Worm (Caenorhabditis elegans): Measurements from ENCODE around the gene F56F11.4.

DNA sequence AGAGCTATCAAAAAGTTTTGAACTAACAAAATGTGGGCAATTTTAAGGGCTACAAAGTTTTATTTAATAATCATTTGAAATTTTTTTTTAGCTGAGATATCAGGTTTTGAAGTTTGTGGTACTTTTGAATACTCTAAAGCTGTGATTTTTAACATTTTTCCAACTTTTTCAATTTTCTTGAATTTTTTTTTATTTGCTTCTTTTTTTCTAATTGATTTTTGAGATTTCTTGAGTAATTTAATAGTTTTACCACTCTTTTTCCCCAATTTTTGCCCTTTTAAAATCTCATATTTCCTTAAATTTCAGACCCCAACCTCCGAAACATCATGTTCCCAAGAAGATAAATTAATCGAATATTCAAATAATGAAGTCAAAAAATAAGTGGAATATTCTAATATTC lies 54.6 kb downstream of the F56F11.4 start, which contains the start of gene cdh-1:
- no peak for TF ChIP-seq ama-1 (optimal IDR thresholded peaks at IDR 0.05)
- no peak for TF ChIP-seq ets-7 (tag; optimal IDR thresholded peaks at IDR 0.05)

Data from whole organism, early embryonic.